Worm (Caenorhabditis elegans) whole organism, L4/young adult: ENCODE measurements around the gene Y12A6A.1.

Experiments
- dao-5 ChIP-seq: sonication (generic microtip); optimal IDR thresholded peaks from 2 replicates; lab custom pipeline; 2016; ENCODE audit warnings: missing genotype, missing genetic modification characterization, moderate library complexity, missing compliant biosample characterization
- him-1 ChIP-seq: sonication (generic microtip); optimal IDR thresholded peaks from 2 replicates; lab custom pipeline; 2016; ENCODE audit warnings: missing genotype, missing genetic modification reagents, missing genetic modification characterization, missing compliant biosample characterization

- TF ChIP-seq him-1 (tag; lab: Kevin White, UChicago) (no peak), dao-5 (tag; lab: Kevin White, UChicago) (no peak)
Measured at ce11 chrX:13603826-13604225, 17.7 kb downstream of the Y12A6A.1 start, which contains the start of gene F54B11.8.
